Fruit fly (Drosophila melanogaster) S2 (cell line): Measurements from ENCODE around the gene Prim2.

Source experiments
- CG8478 ChIP-seq: fragments of >200 bp; optimal IDR thresholded peaks from 2 replicates; lab custom pipeline; 2018
- CTCF ChIP-seq, 2 experiments: fragments of >200 bp; optimal IDR thresholded peaks; 2 replicates each; lab custom pipeline; 2018

- TF ChIP-seq CG8478 (lab: Kevin White, UChicago): no peak
- TF ChIP-seq CTCF (optimal IDR thresholded peaks at IDR 0.05; lab: Kevin White, UChicago): no peak
These were observed 43.1 kb upstream of the Prim2 start for dm6 chr3L:20404515-20404914.
